Worm (Caenorhabditis elegans) whole organism, late embryonic: ENCODE data around the gene hsp-16.41.
A peak's percentile ranks its signal among the peaks of the same experiment; 100 is the strongest.

Experiments
- C08G9.2 ChIP-seq: sonication (generic microtip); optimal IDR thresholded peaks from 2 replicates; lab custom pipeline; 2016; ENCODE audit warnings: mild to moderate bottlenecking, missing genetic modification characterization, moderate library complexity, missing compliant biosample characterization
- F13H6.1 ChIP-seq: sonication (generic microtip); optimal IDR thresholded peaks from 2 replicates; lab custom pipeline; 2016; ENCODE audit warnings: missing genetic modification characterization, missing compliant biosample characterization
- Y22D7AL.16 ChIP-seq: sonication (generic microtip); optimal IDR thresholded peaks from 2 replicates; lab custom pipeline; 2016; ENCODE audit warnings: missing genetic modification characterization, missing compliant biosample characterization
- ceh-18 ChIP-seq: sonication (generic microtip); optimal IDR thresholded peaks from 2 replicates; lab custom pipeline; 2016; ENCODE audit warnings: missing genetic modification characterization, missing compliant biosample characterization
- ceh-2 ChIP-seq: sonication (generic microtip); optimal IDR thresholded peaks from 2 replicates; lab custom pipeline; 2016; ENCODE audit warnings: missing genotype, missing genetic modification characterization, missing compliant biosample characterization
- ceh-22 ChIP-seq: sonication (generic microtip); optimal IDR thresholded peaks from 2 replicates; lab custom pipeline; 2017; ENCODE audit warnings: missing biosample characterization, missing genetic modification characterization
- ceh-30 ChIP-seq: fragments of 150-350 bp; optimal IDR thresholded peaks from 2 replicates; lab custom pipeline; 2014; ENCODE audit warnings: missing biosample characterization, missing genetic modification characterization
- ceh-31 ChIP-seq: sonication (generic microtip); optimal IDR thresholded peaks from 2 replicates; lab custom pipeline; 2016; ENCODE audit warnings: missing genetic modification characterization, missing compliant biosample characterization
- ceh-34 ChIP-seq: sonication (generic microtip); optimal IDR thresholded peaks from 2 replicates; lab custom pipeline; 2016; ENCODE audit warnings: mild to moderate bottlenecking, missing genetic modification characterization, missing compliant biosample characterization
- ceh-48 ChIP-seq: sonication (generic microtip); optimal IDR thresholded peaks from 2 replicates; lab custom pipeline; 2016; ENCODE audit warnings: missing genetic modification characterization, inconsistent platforms, missing compliant biosample characterization
- ceh-6 ChIP-seq: fragments of 200-800 bp; sonication (Bioruptor generic); optimal IDR thresholded peaks from 2 replicates; lab custom pipeline; 2018; ENCODE audit warnings: mild to moderate bottlenecking, missing genetic modification characterization, missing compliant biosample characterization
- dmd-4 ChIP-seq: sonication (generic microtip); optimal IDR thresholded peaks from 2 replicates; lab custom pipeline; 2016; ENCODE audit warnings: borderline replicate concordance, missing genetic modification characterization, missing compliant biosample characterization
- elt-2 ChIP-seq: sonication (generic microtip); optimal IDR thresholded peaks from 2 replicates; lab custom pipeline; 2016; ENCODE audit warnings: missing genetic modification reagents, missing genetic modification characterization, missing compliant biosample characterization
- ets-4 ChIP-seq: sonication (generic microtip); optimal IDR thresholded peaks from 2 replicates; lab custom pipeline; 2016; ENCODE audit warnings: missing genetic modification characterization, missing compliant biosample characterization
- fax-1 ChIP-seq: sonication (generic microtip); optimal IDR thresholded peaks from 2 replicates; lab custom pipeline; 2016; ENCODE audit warnings: missing genotype, missing genetic modification characterization, missing compliant biosample characterization
- fkh-10 ChIP-seq: fragments of 150-350 bp; optimal IDR thresholded peaks from 2 replicates; lab custom pipeline; 2014; ENCODE audit warnings: missing biosample characterization, missing genetic modification reagents, missing genetic modification characterization
- fkh-6 ChIP-seq: sonication (generic microtip); optimal IDR thresholded peaks from 2 replicates; lab custom pipeline; 2016; ENCODE audit warnings: missing genetic modification characterization, missing compliant biosample characterization
- hlh-13 ChIP-seq: fragments of 200-800 bp; sonication (Bioruptor generic); optimal IDR thresholded peaks from 2 replicates; lab custom pipeline; 2018; ENCODE audit warnings: mild to moderate bottlenecking, missing genetic modification characterization, missing compliant biosample characterization
- hlh-15 ChIP-seq: sonication (generic microtip); optimal IDR thresholded peaks from 2 replicates; lab custom pipeline; 2016; ENCODE audit warnings: missing genetic modification characterization, missing compliant biosample characterization
- hlh-30 ChIP-seq: sonication (generic microtip); optimal IDR thresholded peaks from 2 replicates; lab custom pipeline; 2017; ENCODE audit warnings: antibody characterized with exemption, missing genetic modification characterization, missing compliant biosample characterization; ENCODE audit not compliant: insufficient read depth
- hlh-6 ChIP-seq: sonication (generic microtip); optimal IDR thresholded peaks from 2 replicates; lab custom pipeline; 2016; ENCODE audit warnings: missing genotype, missing genetic modification characterization, missing compliant biosample characterization
- lin-11 ChIP-seq: fragments of 200-800 bp; sonication (Bioruptor generic); optimal IDR thresholded peaks from 2 replicates; lab custom pipeline; 2018; ENCODE audit warnings: mild to moderate bottlenecking, missing genetic modification characterization, missing compliant biosample characterization
- madf-2 ChIP-seq: sonication (generic microtip); optimal IDR thresholded peaks from 2 replicates; lab custom pipeline; 2017; ENCODE audit warnings: missing genetic modification characterization, missing compliant biosample characterization
- nfya-1 ChIP-seq: sonication (generic microtip); optimal IDR thresholded peaks from 2 replicates; lab custom pipeline; 2017; ENCODE audit warnings: missing genetic modification characterization, mild to moderate bottlenecking, missing compliant biosample characterization, antibody characterized with exemption, moderate library complexity
- nhr-11 ChIP-seq: fragments of 150-350 bp; optimal IDR thresholded peaks from 2 replicates; lab custom pipeline; 2014; ENCODE audit warnings: missing biosample characterization, missing genetic modification characterization
- nhr-232 ChIP-seq: sonication (generic microtip); optimal IDR thresholded peaks from 2 replicates; lab custom pipeline; 2016; ENCODE audit warnings: missing genetic modification characterization, missing compliant biosample characterization
- pat-9 ChIP-seq: fragments of 200-800 bp; sonication (Bioruptor generic); optimal IDR thresholded peaks from 2 replicates; lab custom pipeline; 2018; ENCODE audit warnings: mild to moderate bottlenecking, missing genetic modification characterization, moderate library complexity, missing compliant biosample characterization
- pax-1 ChIP-seq: fragments of 150-350 bp; optimal IDR thresholded peaks from 2 replicates; lab custom pipeline; 2014; ENCODE audit warnings: missing biosample characterization, missing genetic modification characterization
- pqm-1 ChIP-seq: sonication (generic microtip); optimal IDR thresholded peaks from 2 replicates; lab custom pipeline; 2016; ENCODE audit warnings: missing genetic modification characterization, missing compliant biosample characterization
- ref-2 ChIP-seq: sonication (generic microtip); optimal IDR thresholded peaks from 2 replicates; lab custom pipeline; 2016; ENCODE audit warnings: missing genetic modification characterization, missing compliant biosample characterization
- sox-2 ChIP-seq: fragments of 200-800 bp; sonication (Bioruptor generic); IDR thresholded peaks from 2 replicates; pipeline ENCODE4 v1.3.6; 2022; ENCODE audit warnings: missing genetic modification reagents, missing genetic modification characterization, missing compliant biosample characterization
- sox-4 ChIP-seq: sonication (generic microtip); optimal IDR thresholded peaks from 2 replicates; lab custom pipeline; 2017; ENCODE audit warnings: mild to moderate bottlenecking, missing genetic modification characterization, inconsistent platforms, missing compliant biosample characterization
- syd-9 ChIP-seq: sonication (generic microtip); optimal IDR thresholded peaks from 2 replicates; lab custom pipeline; 2016; ENCODE audit warnings: mild to moderate bottlenecking, missing genetic modification characterization, moderate library complexity, missing compliant biosample characterization
- tbx-2 ChIP-seq: sonication (generic microtip); optimal IDR thresholded peaks from 2 replicates; lab custom pipeline; 2016; ENCODE audit warnings: missing genetic modification characterization, missing compliant biosample characterization
- tbx-7 ChIP-seq: sonication (generic microtip); optimal IDR thresholded peaks from 2 replicates; lab custom pipeline; 2016; ENCODE audit warnings: missing genotype, missing genetic modification characterization, missing compliant biosample characterization
- ttx-3 ChIP-seq: sonication (generic microtip); optimal IDR thresholded peaks from 2 replicates; lab custom pipeline; 2016; ENCODE audit warnings: missing genetic modification reagents, missing genetic modification characterization, missing compliant biosample characterization
- unc-55 ChIP-seq: sonication (generic microtip); optimal IDR thresholded peaks from 2 replicates; lab custom pipeline; 2017; ENCODE audit warnings: missing biosample characterization, missing genetic modification reagents, missing genetic modification characterization
- unc-86 ChIP-seq: sonication (generic microtip); optimal IDR thresholded peaks from 2 replicates; lab custom pipeline; 2016; ENCODE audit warnings: missing genetic modification characterization, missing compliant biosample characterization

Gene hsp-16.41

DNA sequence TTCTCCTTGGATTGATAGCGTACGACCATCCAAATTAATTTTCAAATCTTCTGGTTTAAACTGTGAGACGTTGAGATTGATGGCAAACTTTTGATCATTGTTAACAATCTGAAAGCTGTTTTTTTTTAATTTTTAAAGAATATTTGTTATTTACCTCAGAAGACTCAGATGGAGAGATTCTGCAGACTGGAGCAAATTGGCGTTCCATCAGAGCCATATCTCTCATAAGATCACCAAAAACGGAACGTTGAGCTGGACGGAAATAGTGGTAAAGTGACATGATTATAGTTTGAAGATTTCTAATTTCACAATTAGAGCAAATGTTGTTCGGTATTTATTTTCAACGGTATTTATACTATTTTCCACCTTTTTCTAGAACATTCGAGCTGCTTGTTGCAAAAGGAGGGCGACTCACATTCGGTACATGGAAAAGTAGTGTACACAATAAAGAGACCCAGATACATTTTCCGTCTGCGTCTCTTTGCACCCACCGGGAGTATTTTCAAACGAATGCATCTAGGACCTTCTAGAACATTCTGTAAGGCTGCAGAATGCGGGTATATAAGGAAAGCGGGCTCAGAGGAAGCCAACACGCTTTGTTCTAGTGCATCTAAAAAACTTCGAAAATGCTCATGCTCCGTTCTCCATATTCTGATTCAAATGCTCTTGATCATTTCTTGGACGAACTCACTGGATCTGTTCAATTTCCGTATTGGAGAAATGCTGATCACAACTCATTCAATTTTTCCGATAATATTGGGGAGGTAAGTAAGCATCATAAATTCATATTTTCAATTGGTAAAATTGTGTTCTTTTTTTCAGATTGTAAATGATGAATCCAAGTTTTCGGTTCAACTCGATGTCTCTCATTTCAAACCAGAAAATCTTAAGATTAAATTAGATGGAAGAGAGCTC is at the start of gene hsp-16.41, which contains the start of gene hsp-16.2:
TSS of gene hsp-16.41 (plus strand) at position 534 of the 915 bp plus-strand sequence.
TSS of gene hsp-16.2 (minus strand) at position 313 of the 915 bp plus-strand sequence.
- TF ChIP-seq unc-86 (tag; lab: Kevin White, UChicago) (peak; percentile 10), pat-9 (tag; lab: Kevin White, UChicago) (peak; percentile 22), ceh-34 (tag; lab: Kevin White, UChicago) (peak; percentile 55), madf-2 (no peak), nhr-11 (tag; lab: Kevin White, UChicago) (no peak), nfya-1 (tag; lab: Kevin White, UChicago) (peak; percentile 63), ceh-48 (tag; lab: Kevin White, UChicago) (no peak), dmd-4 (no peak), ceh-2 (tag; lab: Kevin White, UChicago) (no peak), C08G9.2 (tag; lab: Kevin White, UChicago) (no peak), ttx-3 (tag; lab: Kevin White, UChicago) (no peak), ref-2 (tag; lab: Kevin White, UChicago) (peak; percentile 34), tbx-2 (tag; lab: Kevin White, UChicago) (no peak), sox-2 (GFP tag; lab: Robert Waterston, UW) (no peak), pqm-1 (tag; lab: Kevin White, UChicago) (no peak), elt-2 (tag; lab: Kevin White, UChicago) (peak; percentile 10), ceh-22 (no peak), pax-1 (tag; lab: Kevin White, UChicago) (peak; percentile 11), unc-55 (GFP tag; lab: Kevin White, UChicago) (peak; percentile 60), tbx-7 (tag; lab: Kevin White, UChicago) (no peak), ceh-30 (tag; lab: Kevin White, UChicago) (peak; percentile 62), ceh-18 (tag; lab: Kevin White, UChicago) (no peak), ceh-31 (peak; percentile 52), ceh-6 (no peak), ets-4 (tag; lab: Kevin White, UChicago) (peak; percentile 5), hlh-13 (no peak), fax-1 (tag; lab: Kevin White, UChicago) (no peak)
- TF ChIP-seq, all 69 proteins: peak for 11

DNA sequence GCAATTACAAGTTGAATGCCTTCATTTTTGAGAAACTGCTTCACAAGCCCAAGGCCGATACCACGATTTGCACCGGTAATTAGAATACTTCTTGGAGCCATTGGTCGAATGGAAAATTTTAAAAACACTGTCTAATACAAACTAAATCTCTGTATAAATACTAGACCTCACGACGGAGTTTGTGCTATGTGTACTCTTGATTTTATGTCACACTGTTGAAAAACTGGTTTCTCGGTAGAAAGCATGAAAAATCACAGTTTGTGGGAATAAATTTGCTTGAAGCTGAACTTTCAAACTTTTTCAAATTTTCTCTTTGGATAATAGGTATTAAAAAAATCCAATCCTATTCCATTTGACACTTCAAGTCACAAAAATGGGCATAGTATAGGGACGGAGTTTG is 49.4 kb upstream of the hsp-16.41 start, which contains the start of gene ZK697.14:
TSS of gene ZK697.14 (minus strand) at position 101 of the 400 bp plus-strand sequence.
- no peak for TF ChIP-seq sox-4 (tag; lab: Kevin White, UChicago)
- TF ChIP-seq hlh-15 (tag; lab: Kevin White, UChicago) = no peak
- no peak for TF ChIP-seq syd-9 (tag; lab: Kevin White, UChicago)
- TF ChIP-seq hlh-6 = no peak
- no peak for TF ChIP-seq pqm-1 (tag; lab: Kevin White, UChicago)

DNA sequence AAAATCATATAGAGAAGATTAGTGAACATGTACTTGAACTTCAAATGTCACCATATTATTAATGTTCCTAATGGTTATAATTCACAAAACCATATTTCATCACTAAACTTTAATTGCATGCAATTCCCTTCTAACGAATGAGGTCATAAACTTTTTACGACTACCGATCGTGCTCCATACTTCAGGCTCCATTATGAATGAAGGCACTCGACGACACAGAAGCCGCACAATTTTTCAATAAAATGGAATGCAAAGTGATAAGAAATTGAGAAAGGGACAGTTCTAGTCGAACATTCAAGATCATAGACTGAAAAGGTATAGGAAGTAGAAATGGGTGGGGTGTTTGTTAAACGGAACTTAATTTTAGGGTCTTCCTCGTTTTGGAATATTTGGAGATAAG is 48.9 kb upstream of the hsp-16.41 start:
- TF ChIP-seq fkh-10 (GFP tag; lab: Kevin White, UChicago) (no peak), hlh-6 (no peak), ref-2 (tag; lab: Kevin White, UChicago) (no peak), Y22D7AL.16 (tag; lab: Kevin White, UChicago) (no peak), hlh-30 (no peak), pax-1 (tag; lab: Kevin White, UChicago) (no peak), F13H6.1 (tag; lab: Kevin White, UChicago) (no peak), nhr-232 (tag; lab: Kevin White, UChicago) (no peak), lin-11 (tag; lab: Kevin White, UChicago) (no peak), hlh-13 (no peak), ceh-18 (tag; lab: Kevin White, UChicago) (no peak), nhr-11 (tag; lab: Kevin White, UChicago) (no peak), fkh-6 (no peak)
